Worm (Caenorhabditis elegans) whole organism, dauer: ENCODE measurements around the gene rgs-1.
"Not testable (repeated sequence)": the region's sequence is repeated elsewhere in the genome, so short reads cannot be mapped to it uniquely, and the experiment has no call there.

Experiments used
- unc-62 ChIP-seq: sonication (generic microtip); optimal IDR thresholded peaks from 2 replicates; lab custom pipeline; 2017; ENCODE audit warnings: missing biosample characterization, missing genetic modification reagents, missing genetic modification characterization

rgs-1 gene

DNA sequence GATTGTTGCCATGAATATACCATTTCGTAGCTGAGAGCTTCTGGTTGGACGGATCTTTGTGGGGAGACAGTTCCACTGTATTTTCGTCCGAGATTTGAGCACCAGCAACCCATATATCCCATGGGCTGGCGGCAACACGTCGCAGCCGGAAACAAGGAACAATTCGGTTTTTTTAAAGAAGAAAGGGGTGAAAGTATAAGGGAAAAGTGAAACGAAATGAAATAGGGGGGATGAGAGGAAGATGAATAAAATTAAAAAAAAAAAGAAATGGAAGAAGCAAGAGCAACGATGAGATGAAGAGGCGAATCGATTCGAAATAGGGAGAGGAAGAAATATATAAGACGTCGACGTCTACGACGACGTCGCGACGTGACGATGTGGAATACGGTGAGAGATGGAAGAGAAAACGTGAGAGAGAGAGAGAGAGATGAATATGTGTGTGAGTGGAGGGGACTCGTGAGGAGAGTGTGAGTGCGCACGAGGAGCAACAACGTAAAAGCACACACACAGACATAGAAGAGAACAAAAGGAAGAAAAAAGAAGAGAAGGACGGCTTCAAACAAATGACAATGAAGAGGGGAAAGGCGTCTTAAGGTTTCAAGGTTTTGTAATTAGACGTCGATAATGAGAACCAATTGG is at the start of gene rgs-1:
rgs-1 (minus strand) TSS at position 146 of the 639 bp plus-strand sequence.
- TF ChIP-seq unc-62 (GFP tag; lab: Kevin White, UChicago): no peak

DNA sequence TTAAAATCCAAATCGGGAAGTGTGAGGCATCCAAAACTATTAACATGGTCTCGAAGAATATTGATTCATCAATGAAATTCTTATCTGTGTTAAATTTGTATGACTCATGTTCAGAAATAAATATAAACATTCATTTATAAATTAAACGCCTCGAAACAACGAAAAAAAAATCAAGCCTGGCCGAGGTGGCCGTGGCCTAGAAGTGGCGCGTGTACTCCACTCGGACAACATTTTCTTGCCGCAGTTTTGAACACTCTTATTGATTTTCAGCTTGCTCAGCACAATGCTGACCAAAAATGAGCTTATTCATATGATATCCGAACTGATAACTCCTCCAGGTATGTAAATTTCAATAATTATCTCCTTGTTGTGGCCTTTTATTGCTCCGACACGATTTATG is 47.8 kb upstream of the rgs-1 start, which contains the start of gene ekl-6:
ekl-6 (plus strand) TSS at position 265 of the 400 bp plus-strand sequence.
- TF ChIP-seq unc-62 (GFP tag; lab: Kevin White, UChicago): no peak

DNA sequence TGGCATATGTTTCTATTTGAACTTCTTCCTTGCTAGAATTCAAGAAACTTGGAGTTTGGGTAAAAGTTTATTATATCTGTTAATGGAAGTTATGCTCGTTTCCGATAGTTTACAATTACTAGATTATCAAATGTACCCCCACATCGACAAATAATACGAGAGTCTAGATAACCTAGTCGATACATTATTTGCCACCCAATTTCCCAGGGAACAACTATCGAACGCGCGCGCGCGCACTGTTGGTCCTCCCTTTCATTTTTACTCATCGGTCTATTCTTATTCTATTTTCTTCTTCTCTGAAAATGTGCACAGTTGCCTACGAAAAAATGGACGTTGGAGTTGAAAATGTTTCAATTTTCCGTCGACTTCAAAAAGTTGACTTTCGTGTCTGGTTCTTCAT is 44.2 kb upstream of the rgs-1 start, which contains the start of gene T16G12.13:
T16G12.13 (plus strand) TSS at position 293 of the 400 bp plus-strand sequence.
- TF ChIP-seq unc-62 (GFP tag; lab: Kevin White, UChicago): no peak

DNA sequence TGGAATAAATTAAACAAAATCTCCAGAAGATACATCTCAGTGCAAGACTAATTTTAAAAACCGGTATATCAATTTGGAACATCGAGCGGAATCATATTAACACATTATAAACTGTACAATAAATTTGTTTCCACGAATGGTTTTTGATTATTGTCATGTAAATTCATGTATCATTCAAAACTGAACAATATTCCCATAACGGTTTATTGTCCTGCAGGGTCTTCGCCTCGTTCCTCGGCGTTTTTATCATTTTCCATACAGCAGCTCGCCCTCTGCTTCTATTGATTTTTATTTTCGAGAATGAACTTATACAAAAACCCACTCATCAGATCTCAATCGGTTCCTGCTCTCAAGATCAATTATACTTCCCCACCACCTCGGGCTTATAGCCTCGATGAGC is 42.6 kb upstream of the rgs-1 start, which contains the start of gene T16G12.8:
T16G12.8 (plus strand) TSS at position 301 of the 400 bp plus-strand sequence.
- TF ChIP-seq unc-62 (GFP tag; lab: Kevin White, UChicago): no peak

DNA sequence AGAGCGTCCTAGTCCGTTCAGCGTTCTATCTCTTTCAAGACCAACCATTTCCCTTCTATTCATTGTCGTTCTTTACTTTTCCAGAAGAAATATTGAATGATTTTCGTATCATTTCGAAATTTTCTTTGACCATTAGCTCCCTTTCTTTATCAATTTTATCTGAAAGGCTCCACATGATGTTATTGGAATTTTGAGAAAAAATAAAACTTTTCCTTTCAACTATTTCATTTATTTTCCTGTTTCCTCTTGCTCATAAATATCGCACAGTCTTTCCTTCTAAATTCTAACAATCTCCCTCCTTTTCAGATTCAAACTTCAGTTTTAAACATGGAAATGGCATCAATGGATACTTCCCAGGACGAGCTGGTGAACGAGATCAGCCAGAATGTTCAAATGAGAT is 41.2 kb upstream of the rgs-1 start, which contains the start of gene T16G12.4:
T16G12.4 (plus strand) TSS at position 301 of the 400 bp plus-strand sequence.
- no peak for TF ChIP-seq unc-62 (GFP tag; lab: Kevin White, UChicago)

DNA sequence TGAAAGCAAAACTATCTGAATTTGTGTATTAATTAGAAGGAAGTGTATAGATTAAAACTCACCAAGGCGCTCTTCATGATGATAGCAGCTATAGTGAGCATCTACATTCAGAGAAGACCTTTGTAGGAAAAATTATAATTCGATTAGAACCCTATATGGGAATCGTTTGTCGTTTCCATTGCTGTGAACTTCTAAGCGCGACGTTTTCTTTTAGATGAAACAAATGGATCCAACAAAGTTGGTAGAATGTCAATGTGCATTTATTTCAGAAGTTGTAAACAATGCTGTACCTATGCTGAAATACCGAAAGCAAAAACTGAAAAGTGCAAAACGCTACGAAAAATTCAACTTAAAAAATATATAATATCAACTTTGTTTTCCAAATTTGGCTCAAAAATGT is 39.7 kb upstream of the rgs-1 start, which contains the start of gene T16G12.10:
T16G12.10 (minus strand) TSS at position 101 of the 400 bp plus-strand sequence.
- TF ChIP-seq unc-62 (GFP tag; lab: Kevin White, UChicago): no peak

DNA sequence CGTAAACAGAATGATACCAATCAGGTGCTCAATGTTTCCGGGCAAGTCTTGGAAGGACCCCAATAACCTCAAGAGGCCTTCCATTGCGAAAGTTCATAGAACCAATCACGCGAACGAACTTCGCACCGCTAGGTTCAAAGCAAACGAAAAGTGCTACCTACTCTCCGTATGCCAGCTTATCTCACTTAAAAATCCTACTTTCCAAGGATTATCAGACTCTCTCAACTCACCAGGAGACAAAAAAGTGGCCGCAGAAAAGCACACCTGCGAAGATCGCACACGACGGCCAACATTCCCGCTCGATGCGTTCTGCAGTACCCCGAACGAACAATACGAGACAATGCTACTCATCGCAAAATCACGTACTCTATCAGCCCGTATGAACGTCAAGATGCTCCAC is 37.0 kb upstream of the rgs-1 start, which contains the start of gene T16G12.12:
T16G12.12 (plus strand) TSS at position 301 of the 400 bp plus-strand sequence.
- TF ChIP-seq unc-62 (GFP tag; lab: Kevin White, UChicago): not testable (repeated sequence)

DNA sequence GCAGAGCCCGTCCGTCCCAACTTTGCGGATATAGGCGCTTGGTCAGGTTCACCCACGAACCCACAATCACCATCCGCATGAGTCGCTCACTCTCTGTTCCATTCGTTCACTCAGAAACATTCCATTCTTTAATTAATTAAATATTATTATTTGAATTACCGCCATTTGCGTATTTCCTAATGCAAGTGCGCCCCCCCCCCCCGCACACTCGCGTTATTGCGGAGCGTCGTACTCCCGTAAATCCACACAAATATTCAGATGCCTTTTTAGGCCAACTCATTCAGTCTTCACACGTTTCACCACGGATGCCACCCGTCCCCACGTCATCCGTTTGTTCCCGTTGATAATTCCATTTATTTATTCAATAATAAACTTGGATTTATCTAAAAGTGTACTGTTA is 34.0 kb upstream of the rgs-1 start, which contains the start of gene T16G12.3:
T16G12.3 (plus strand) TSS at position 301 of the 400 bp plus-strand sequence.
- TF ChIP-seq unc-62 (GFP tag; lab: Kevin White, UChicago): not testable (repeated sequence)

DNA sequence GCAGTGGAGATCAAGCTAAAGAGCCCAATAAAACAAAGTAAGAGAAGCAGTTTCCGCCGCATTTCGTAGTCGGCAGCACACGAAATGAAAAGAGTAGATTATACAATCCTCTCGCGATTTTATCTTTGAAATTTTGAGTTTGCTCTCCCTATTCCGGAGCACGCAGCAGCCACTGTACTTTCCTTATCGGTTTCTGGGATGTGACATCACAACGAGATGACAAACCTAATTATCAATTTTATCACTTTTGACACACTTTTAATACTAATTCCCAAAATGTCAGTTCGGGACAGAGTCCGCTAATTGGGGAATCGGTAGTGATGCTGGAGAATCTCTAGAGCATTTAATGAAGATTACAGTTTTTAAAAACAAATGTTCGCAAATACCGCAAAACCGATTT is 33.3 kb upstream of the rgs-1 start, which contains the start of gene T16G12.1:
T16G12.1 (minus strand) TSS at position 176 of the 400 bp plus-strand sequence.
- no peak for TF ChIP-seq unc-62 (GFP tag; lab: Kevin White, UChicago)

DNA sequence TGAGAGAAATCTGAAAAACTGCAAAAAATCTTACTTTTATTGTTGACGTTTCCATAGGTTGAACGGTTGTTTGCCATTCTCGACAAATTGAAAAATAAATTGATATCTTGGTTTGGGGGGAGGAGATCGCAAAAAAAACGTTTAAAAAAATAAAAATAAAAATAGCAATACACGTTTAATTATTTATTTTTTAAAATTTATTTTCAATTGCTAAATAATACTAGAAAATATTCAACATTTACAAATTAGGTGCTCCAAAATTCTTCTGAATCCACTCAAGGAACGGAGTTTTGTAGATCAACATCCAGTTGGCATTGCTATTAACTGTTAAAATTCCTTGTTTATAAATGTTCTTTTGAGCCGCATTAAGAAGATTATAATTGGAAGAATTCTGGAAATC is 23.7 kb upstream of the rgs-1 start, which contains the start of gene T16G12.7:
T16G12.7 (minus strand) TSS at position 101 of the 400 bp plus-strand sequence.
- TF ChIP-seq unc-62 (GFP tag; lab: Kevin White, UChicago): no peak

DNA sequence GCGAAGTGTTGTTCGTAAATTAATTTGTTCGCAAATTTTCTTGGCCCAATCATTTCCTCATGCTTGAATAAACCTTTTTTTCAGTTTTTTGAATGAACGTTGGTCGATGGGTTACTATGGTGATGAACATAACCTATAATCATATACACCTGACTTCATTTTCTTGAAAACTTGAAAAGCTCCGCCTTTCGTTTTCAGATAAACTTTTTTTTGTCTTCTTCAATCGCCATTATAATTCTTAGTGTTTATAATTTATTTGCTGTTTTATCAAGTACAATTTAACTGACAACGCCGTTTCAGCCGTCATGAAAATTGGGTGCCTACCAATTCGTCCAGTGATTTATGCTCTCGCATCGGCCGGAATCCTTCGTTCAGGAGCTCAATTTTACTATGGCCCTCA is 20.8 kb upstream of the rgs-1 start, which contains the start of gene M04D8.7:
M04D8.7 (plus strand) TSS at position 301 of the 400 bp plus-strand sequence.
- no peak for TF ChIP-seq unc-62 (GFP tag; lab: Kevin White, UChicago)

DNA sequence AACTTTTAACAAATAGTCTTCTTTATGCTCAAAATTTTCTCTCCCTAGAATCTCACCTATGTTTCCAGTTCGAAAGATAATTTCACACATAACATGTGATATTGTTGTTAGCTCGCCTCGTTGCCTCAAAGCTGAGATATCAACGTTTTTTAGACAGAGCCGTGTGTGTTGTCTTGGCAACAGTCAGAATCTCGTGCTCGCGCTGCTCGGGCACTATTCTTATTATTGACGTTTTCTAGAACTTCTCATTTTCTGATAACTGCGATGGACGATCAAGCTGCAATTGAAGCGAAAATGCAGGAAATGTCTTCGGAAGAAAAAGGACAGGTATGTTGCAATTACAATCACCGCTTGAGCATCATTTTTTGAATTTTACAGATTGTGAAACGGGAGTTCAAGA is 19.4 kb upstream of the rgs-1 start, which contains the start of gene xbx-3:
xbx-3 (plus strand) TSS at position 163 of the 400 bp plus-strand sequence.
- no peak for TF ChIP-seq unc-62 (GFP tag; lab: Kevin White, UChicago)

DNA sequence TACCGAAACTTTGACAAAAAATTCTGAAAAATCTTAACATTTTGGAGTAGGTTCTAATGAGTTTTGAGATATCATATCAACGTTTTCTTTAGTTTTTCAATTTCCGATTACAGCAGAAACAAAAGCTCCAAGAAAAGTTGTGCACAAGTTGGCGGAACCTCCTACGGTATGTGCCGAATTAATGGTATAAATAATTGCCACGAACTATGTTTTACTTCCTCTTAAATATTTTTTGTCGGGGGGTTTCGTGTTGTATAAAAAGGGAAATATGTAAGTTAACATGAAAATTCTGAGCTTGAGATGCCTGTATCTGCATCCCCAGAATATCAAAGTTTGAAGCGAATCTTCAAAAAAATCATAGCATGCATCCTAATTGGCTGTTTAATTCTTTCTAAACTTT is 17.5 kb upstream of the rgs-1 start, which contains the start of gene M04D8.8:
M04D8.8 (plus strand) TSS at position 301 of the 400 bp plus-strand sequence.
- TF ChIP-seq unc-62 (GFP tag; lab: Kevin White, UChicago): no peak

DNA sequence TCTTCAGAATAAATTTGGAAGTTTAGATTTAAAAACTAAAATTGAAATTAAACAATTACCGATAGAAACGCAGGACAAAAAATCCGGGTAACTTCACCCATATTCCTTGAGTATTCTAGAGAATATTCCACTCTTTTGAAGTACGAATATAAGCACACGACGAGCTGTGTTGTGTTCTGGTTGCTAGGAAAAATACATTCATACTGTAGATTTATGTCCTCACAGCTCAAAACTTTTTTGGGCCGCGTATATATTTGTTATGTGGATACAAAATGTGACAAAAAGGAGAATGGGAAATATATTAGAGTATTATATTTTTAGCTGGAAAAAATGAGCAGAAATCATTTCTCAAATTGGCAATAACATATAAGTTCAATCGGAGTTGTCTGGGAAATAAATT is 16.9 kb upstream of the rgs-1 start, which contains the start of gene M04D8.5:
M04D8.5 (minus strand) TSS at position 101 of the 400 bp plus-strand sequence.
- no peak for TF ChIP-seq unc-62 (GFP tag; lab: Kevin White, UChicago)

DNA sequence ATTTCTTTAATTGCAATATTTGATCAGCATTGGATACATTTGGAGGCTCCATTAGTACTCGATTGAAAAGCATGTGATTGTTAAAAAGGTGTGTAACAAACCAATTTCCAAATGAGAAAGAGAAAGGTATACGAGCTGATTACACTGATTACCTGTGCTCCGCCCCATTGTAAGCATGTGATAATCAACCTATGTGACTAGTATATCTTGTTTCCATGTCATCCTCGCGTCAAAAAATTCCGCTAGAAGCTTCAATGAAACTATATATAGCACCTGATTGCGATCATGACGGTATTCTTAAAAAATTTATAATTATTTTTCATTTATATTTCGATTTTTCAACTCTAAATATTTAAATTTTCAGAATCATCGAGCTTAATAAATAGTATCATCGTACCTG is 14.2 kb upstream of the rgs-1 start, which contains the start of gene M04D8.4:
M04D8.4 (minus strand) TSS at position 101 of the 400 bp plus-strand sequence.
- no peak for TF ChIP-seq unc-62 (GFP tag; lab: Kevin White, UChicago)

DNA sequence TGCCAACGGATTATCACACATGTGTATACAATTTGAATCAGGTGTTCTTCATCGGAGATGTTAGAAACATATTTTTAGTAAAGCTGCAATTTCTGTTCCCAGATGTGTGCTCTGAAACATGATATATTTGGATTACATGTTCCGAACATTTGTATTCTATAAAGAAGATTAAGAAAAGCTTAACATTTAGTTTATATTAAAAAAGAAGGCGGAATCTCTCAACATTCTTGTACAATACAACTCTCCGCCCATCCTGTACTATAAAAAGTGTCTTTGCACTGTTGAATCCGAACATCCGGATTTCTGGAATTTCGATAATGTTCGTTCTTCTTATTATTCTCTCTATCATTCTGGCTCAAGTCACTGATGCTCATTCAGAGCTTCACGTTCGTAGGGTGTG is 11.6 kb upstream of the rgs-1 start, which contains the start of gene ins-23:
ins-23 (plus strand) TSS at position 301 of the 400 bp plus-strand sequence.
- TF ChIP-seq unc-62 (GFP tag; lab: Kevin White, UChicago): no peak
